Worm (Caenorhabditis elegans): Measurements from ENCODE around the gene F37C4.8.

- TF ChIP-seq nhr-84 (tag; optimal IDR thresholded peaks at IDR 0.05) (no peak), nhr-237 (tag; optimal IDR thresholded peaks at IDR 0.05) (no peak), tbx-2 (tag; optimal IDR thresholded peaks at IDR 0.05) (no peak), lin-15B (tag; optimal IDR thresholded peaks at IDR 0.05) (no peak), tlp-1 (tag; optimal IDR thresholded peaks at IDR 0.05) (no peak), nhr-11 (tag; optimal IDR thresholded peaks at IDR 0.05) (no peak), snpc-4 (tag; optimal IDR thresholded peaks at IDR 0.05) (no peak), egl-27 (tag; optimal IDR thresholded peaks at IDR 0.05) (no peak), lsy-2 (tag; optimal IDR thresholded peaks at IDR 0.05) (no peak), nhr-20 (tag; optimal IDR thresholded peaks at IDR 0.05) (no peak), zip-4 (GFP tag; optimal IDR thresholded peaks at IDR 0.05) (no peak), ceh-90 (tag; optimal IDR thresholded peaks at IDR 0.05) (no peak)
Observed at ce11 chrIV:3915296-3915695, 34.3 kb upstream of the F37C4.8 start, which contains the start of gene srz-20.

Measured in whole organism, L1 larva.